Worm (Caenorhabditis elegans) whole organism, L4 larva: ENCODE measurements around the gene str-113.

Experiments
- F37D6.2 ChIP-seq: sonication (generic microtip); optimal IDR thresholded peaks from 2 replicates; lab custom pipeline; 2016; ENCODE audit warnings: mild to moderate bottlenecking, missing genetic modification characterization, missing compliant biosample characterization
- Y48G9A.11 ChIP-seq: fragments of 200-800 bp; sonication (Bioruptor generic); IDR thresholded peaks from 2 replicates; pipeline ENCODE4 v1.3.6; 2022; ENCODE audit warnings: missing genetic modification reagents, missing genetic modification characterization, missing compliant biosample characterization
- Y75B8A.6 ChIP-seq: fragments of 200-800 bp; sonication (Bioruptor generic); IDR thresholded peaks from 2 replicates; pipeline ENCODE4 v1.3.6; 2022; ENCODE audit warnings: missing genetic modification reagents, missing genetic modification characterization, missing compliant biosample characterization
- ZK546.5 ChIP-seq, 2 experiments: sonication (generic microtip); optimal IDR thresholded peaks; 2 replicates each; lab custom pipeline; 2017; ENCODE audit warnings: missing biosample characterization in 2 of 2, missing genetic modification characterization in 2 of 2
- aha-1 ChIP-seq: fragments of 150-350 bp; peaks from one replicate; lab custom pipeline; 2014; ENCODE audit warnings: missing biosample characterization, missing genetic modification characterization
- aly-2 ChIP-seq: sonication (generic microtip); optimal IDR thresholded peaks from 2 replicates; lab custom pipeline; 2018; ENCODE audit warnings: missing biosample characterization, missing genetic modification characterization
- ama-1 ChIP-seq: fragments of 150-350 bp; optimal IDR thresholded peaks from 2 replicates; lab custom pipeline; 2014; ENCODE audit warnings: inconsistent platforms, mixed read lengths
- arid-1 ChIP-seq: fragments of 200-800 bp; sonication (Bioruptor generic); conservative IDR thresholded peaks from 2 replicates; pipeline ENCODE4 v1.3.6; 2022; ENCODE audit warnings: missing genetic modification reagents, missing genetic modification characterization, missing compliant biosample characterization
- ceh-28 ChIP-seq: fragments of 150-350 bp; optimal IDR thresholded peaks from 2 replicates; lab custom pipeline; 2014; ENCODE audit warnings: missing biosample characterization, missing genetic modification reagents, missing genetic modification characterization
- cey-2 ChIP-seq: sonication (generic microtip); optimal IDR thresholded peaks from 3 replicates; lab custom pipeline; 2017; ENCODE audit warnings: missing genetic modification characterization, mild to moderate bottlenecking, missing compliant biosample characterization, antibody characterized with exemption, borderline replicate concordance; ENCODE audit not compliant: insufficient read depth
- ctbp-1 ChIP-seq: fragments of 200-800 bp; sonication (Bioruptor generic); IDR thresholded peaks from 2 replicates; pipeline ENCODE4 v1.3.6; 2022; ENCODE audit warnings: missing genetic modification reagents, missing genetic modification characterization, missing compliant biosample characterization
- dmd-6 ChIP-seq: fragments of 200-800 bp; sonication (Bioruptor generic); IDR thresholded peaks from 2 replicates; pipeline ENCODE4 v1.3.6; 2022; ENCODE audit warnings: missing genetic modification reagents, missing genetic modification characterization, missing compliant biosample characterization
- dmd-8 ChIP-seq: fragments of 200-800 bp; sonication (Bioruptor generic); IDR thresholded peaks from 2 replicates; pipeline ENCODE4 v1.3.6; 2022; ENCODE audit warnings: missing genetic modification characterization, missing compliant biosample characterization
- dve-1 ChIP-seq: sonication (generic microtip); optimal IDR thresholded peaks from 2 replicates; lab custom pipeline; 2017; ENCODE audit warnings: antibody characterized with exemption, mild to moderate bottlenecking, missing genetic modification characterization, missing compliant biosample characterization; ENCODE audit not compliant: insufficient read depth
- fkh-10 ChIP-seq: fragments of 150-350 bp; optimal IDR thresholded peaks from 2 replicates; lab custom pipeline; 2014; ENCODE audit warnings: missing biosample characterization, missing genetic modification reagents, missing genetic modification characterization
- hlh-30 ChIP-seq: sonication (generic microtip); optimal IDR thresholded peaks from 2 replicates; lab custom pipeline; 2017; ENCODE audit warnings: antibody characterized with exemption, mild to moderate bottlenecking, missing genetic modification characterization, missing compliant biosample characterization; ENCODE audit not compliant: insufficient read depth
- hmg-1.1 ChIP-seq: fragments of 200-800 bp; sonication (Bioruptor generic); IDR thresholded peaks from 2 replicates; pipeline ENCODE4 v1.3.6; 2022; ENCODE audit warnings: missing genetic modification reagents, missing genetic modification characterization, missing compliant biosample characterization
- lin-29 ChIP-seq: fragments of 200-800 bp; sonication (Bioruptor generic); IDR thresholded peaks from 2 replicates; pipeline ENCODE4 v1.3.6; 2022; ENCODE audit warnings: missing genetic modification reagents, missing genetic modification characterization, missing compliant biosample characterization
- lin-38 ChIP-seq: fragments of 200-800 bp; sonication (Bioruptor generic); IDR thresholded peaks from 2 replicates; pipeline ENCODE4 v1.3.6; 2022; ENCODE audit warnings: missing genetic modification reagents, missing genetic modification characterization, missing compliant biosample characterization
- lir-3 ChIP-seq: sonication (generic microtip); optimal IDR thresholded peaks from 2 replicates; lab custom pipeline; 2016; ENCODE audit warnings: mild to moderate bottlenecking, missing genetic modification characterization, missing compliant biosample characterization
- lsy-2 ChIP-seq, 2 experiments: fragments of 150-350 bp in 1 of 2; sonication (generic microtip) in 1 of 2; optimal IDR thresholded peaks; 2 replicates each; lab custom pipeline; 2014 to 2017; ENCODE audit warnings: missing biosample characterization in 2 of 2, missing genetic modification characterization in 2 of 2
- madf-9 ChIP-seq: fragments of 200-800 bp; sonication (Bioruptor generic); conservative IDR thresholded peaks from 2 replicates; pipeline ENCODE4 v1.3.6; 2022; ENCODE audit warnings: missing genetic modification reagents, missing genetic modification characterization, missing compliant biosample characterization
- mes-2 ChIP-seq: sonication (generic microtip); optimal IDR thresholded peaks from 2 replicates; lab custom pipeline; 2016; ENCODE audit warnings: missing genotype, mild to moderate bottlenecking, missing genetic modification characterization, missing compliant biosample characterization; ENCODE audit not compliant: poor library complexity, severe bottlenecking
- nhr-111 ChIP-seq: fragments of 200-800 bp; sonication (Bioruptor generic); optimal IDR thresholded peaks from 2 replicates; lab custom pipeline; 2018; ENCODE audit warnings: mild to moderate bottlenecking, missing genetic modification characterization, missing compliant biosample characterization
- nhr-77 ChIP-seq: fragments of 150-350 bp; optimal IDR thresholded peaks from 2 replicates; lab custom pipeline; 2014; ENCODE audit warnings: missing biosample characterization, missing genetic modification characterization
- rbr-2 ChIP-seq: sonication (generic microtip); optimal IDR thresholded peaks from 2 replicates; lab custom pipeline; 2016; ENCODE audit warnings: missing genotype, missing genetic modification characterization, missing compliant biosample characterization
- saeg-2 ChIP-seq: fragments of 200-800 bp; sonication (Bioruptor generic); IDR thresholded peaks from 2 replicates; pipeline ENCODE4 v1.3.6; 2022; ENCODE audit warnings: missing genetic modification reagents, missing genetic modification characterization, missing compliant biosample characterization
- snpc-1.2 ChIP-seq: fragments of 200-800 bp; sonication (Bioruptor generic); IDR thresholded peaks from 2 replicates; pipeline ENCODE4 v1.3.6; 2022; ENCODE audit warnings: missing genetic modification reagents, missing genetic modification characterization, missing compliant biosample characterization
- spr-3 ChIP-seq: fragments of 200-800 bp; sonication (Bioruptor generic); optimal IDR thresholded peaks from 2 replicates; lab custom pipeline; 2018; ENCODE audit warnings: mild to moderate bottlenecking, missing genetic modification characterization, missing compliant biosample characterization
- tag-97 ChIP-seq: fragments of 200-800 bp; sonication (Bioruptor generic); IDR thresholded peaks from 2 replicates; pipeline ENCODE4 v1.3.6; 2022; ENCODE audit warnings: missing genetic modification characterization, missing compliant biosample characterization
- unc-130 ChIP-seq: sonication (generic microtip); optimal IDR thresholded peaks from 2 replicates; lab custom pipeline; 2016; ENCODE audit warnings: missing genetic modification reagents, missing genetic modification characterization, missing compliant biosample characterization
- unc-62 ChIP-seq, 3 experiments: fragments of 150-350 bp in 1 of 3; sonication (generic microtip); optimal IDR thresholded peaks in 2 of 3; peaks in 1 of 3; 1 replicate in 1 of 3; 2 replicates in 2 of 3; lab custom pipeline; 2014 to 2017; ENCODE audit warnings: missing biosample characterization in 3 of 3, missing genetic modification characterization in 3 of 3, missing genetic modification reagents in 3 of 3, missing genotype in 1 of 3
- zfp-2 ChIP-seq: sonication (generic microtip); optimal IDR thresholded peaks from 2 replicates; lab custom pipeline; 2016; ENCODE audit warnings: mild to moderate bottlenecking, missing genetic modification characterization, missing compliant biosample characterization
- zip-11 ChIP-seq: fragments of 200-800 bp; sonication (Bioruptor generic); IDR thresholded peaks from 2 replicates; pipeline ENCODE4 v1.3.6; 2022; ENCODE audit warnings: missing genetic modification characterization, missing compliant biosample characterization

The str-113 gene

DNA sequence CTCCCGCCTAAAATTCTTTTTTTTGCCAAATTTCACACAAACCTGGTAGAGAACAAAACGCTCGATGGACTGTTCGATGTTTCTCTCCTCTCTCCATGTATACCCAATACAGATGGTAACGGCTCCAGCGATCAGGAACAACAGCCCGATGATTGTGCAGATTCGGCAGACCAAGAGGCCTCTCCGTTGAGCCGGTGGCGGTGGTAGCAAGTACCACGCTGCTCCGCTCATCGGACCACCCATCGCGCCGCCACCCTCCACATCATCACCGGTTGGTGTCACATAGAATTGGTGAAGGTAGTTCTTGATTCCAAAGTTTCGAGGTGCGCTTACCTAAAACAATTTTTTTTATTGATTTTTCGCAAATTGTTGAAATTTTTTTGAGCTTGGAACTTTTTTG lies 48.0 kb upstream of the str-113 start (continued):
- TF ChIP-seq ama-1 (lab: Kevin White, UChicago) (no peak), aha-1 (tag; lab: Kevin White, UChicago) (peak; percentile 41), lir-3 (tag; lab: Kevin White, UChicago) (no peak)

DNA sequence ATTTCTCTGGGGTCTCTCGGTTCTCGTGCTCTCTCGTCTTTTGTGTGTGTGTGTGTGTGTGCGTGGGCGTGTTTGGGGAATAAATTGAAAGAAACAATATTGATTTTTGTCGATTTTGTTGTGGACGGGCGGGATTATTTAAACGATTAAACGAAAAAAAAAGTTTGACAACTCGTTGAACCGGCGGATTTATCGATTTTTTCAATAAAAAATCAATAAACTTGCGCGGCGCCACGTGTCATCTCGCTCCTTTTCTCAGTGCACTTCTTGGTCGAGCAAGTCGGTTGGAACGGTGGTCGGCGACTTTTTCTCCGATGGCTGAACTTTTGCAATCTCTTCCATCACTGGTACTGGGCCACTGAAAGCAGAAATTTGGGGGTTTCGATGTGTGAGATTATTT lies 46.2 kb upstream of the str-113 start:
- TF ChIP-seq tag-97 (GFP tag; lab: Robert Waterston, UW) (no peak), lsy-2 (tag; optimal IDR thresholded peaks at IDR 0.05; lab: Kevin White, UChicago) (peak in 1 of 2 experiments; percentile 6), dmd-6 (GFP tag; lab: Robert Waterston, UW) (no peak), hlh-30 (tag; lab: Kevin White, UChicago) (no peak), Y75B8A.6 (GFP tag; lab: Robert Waterston, UW) (no peak), zfp-2 (tag; lab: Kevin White, UChicago) (no peak), dmd-8 (GFP tag; lab: Robert Waterston, UW) (no peak), cey-2 (no peak), ceh-28 (tag; lab: Kevin White, UChicago) (peak; percentile 57), unc-62 (GFP tag; optimal IDR thresholded peaks at IDR 0.05 in 1 of 2; lab: Kevin White, UChicago) (peak in 1 of 2 experiments; percentile 0), unc-62 (tag; optimal IDR thresholded peaks at IDR 0.05; lab: Kevin White, UChicago) (no peak), arid-1 (GFP tag; lab: Robert Waterston, UW) (no peak), hmg-1.1 (GFP tag; lab: Robert Waterston, UW) (0 out of 2 replicates have a peak, but pooled peaks have one; percentile 24), snpc-1.2 (GFP tag; lab: Robert Waterston, UW) (no peak), dve-1 (no peak), madf-9 (GFP tag; lab: Robert Waterston, UW) (no peak), ama-1 (lab: Kevin White, UChicago) (no peak), saeg-2 (no peak), Y48G9A.11 (GFP tag; lab: Robert Waterston, UW) (no peak), lin-29 (no peak), fkh-10 (no peak), unc-130 (GFP tag; lab: Kevin White, UChicago) (no peak), zip-11 (no peak)

DNA sequence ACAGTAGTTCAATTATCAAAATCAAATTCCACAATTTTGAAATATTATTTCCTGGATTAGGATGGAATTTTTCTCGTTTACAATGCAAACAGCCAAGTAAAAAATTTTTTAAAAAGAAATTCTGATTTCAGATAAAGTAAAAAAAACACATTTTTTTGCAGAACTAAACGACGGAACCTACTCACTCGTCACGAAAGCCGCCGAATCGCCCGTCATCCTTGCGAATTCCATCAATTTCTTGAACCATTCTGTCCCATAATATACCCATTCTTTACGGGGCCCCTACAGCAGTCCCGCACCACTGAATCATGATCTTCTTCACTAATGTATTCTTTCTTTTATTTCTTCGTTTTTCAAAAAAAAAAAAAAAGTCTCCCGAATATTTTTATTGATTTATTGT lies 45.4 kb upstream of the str-113 start:
- TF ChIP-seq aly-2 = no peak
- TF ChIP-seq F37D6.2 = peak; percentile 48
- TF ChIP-seq spr-3 (GFP tag; lab: Kevin White, UChicago) = peak; percentile 9
- peak; percentile 26; the same call in 1 of the 2 replicates for TF ChIP-seq arid-1 (GFP tag; lab: Robert Waterston, UW)
- TF ChIP-seq mes-2 (tag; lab: Kevin White, UChicago) = peak; percentile 17
- TF ChIP-seq hmg-1.1 (GFP tag; lab: Robert Waterston, UW) = 0 out of 2 replicates have a peak, but pooled peaks have one; percentile 10
- TF ChIP-seq lin-38 = 0 out of 2 replicates have a peak, but pooled peaks have one; percentile 3
- no peak for TF ChIP-seq ctbp-1 (GFP tag; lab: Robert Waterston, UW)
- peak; percentile 3 for TF ChIP-seq rbr-2 (tag; lab: Kevin White, UChicago)
- no peak for TF ChIP-seq dmd-6 (GFP tag; lab: Robert Waterston, UW)
- no peak for TF ChIP-seq nhr-77 (tag; lab: Kevin White, UChicago)
- no peak for TF ChIP-seq lir-3 (tag; lab: Kevin White, UChicago)
- no peak for TF ChIP-seq nhr-111 (GFP tag; lab: Kevin White, UChicago)

DNA sequence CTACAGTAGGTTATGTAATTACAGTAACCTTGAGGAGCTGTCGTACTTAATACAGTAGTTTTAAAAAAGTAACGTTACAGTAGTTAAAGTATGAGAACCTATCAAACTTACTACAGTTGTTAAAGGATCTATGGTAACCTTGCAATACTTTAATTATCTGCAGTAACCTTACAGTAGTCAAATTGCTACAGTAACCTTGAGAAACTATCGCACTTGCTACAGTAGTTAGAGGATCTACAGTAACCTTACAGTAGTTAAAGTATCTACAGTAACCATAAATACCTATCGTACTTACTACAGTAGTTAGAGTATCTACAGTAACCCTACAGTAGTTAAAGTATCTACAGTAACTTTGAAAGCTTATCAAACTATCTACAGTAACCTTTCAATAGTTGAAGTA lies 44.8 kb upstream of the str-113 start:
- TF ChIP-seq unc-62 (GFP tag; optimal IDR thresholded peaks at IDR 0.05 in 1 of 2; lab: Kevin White, UChicago) = peak in 1 of 2 experiments; percentile 91
- no peak for TF ChIP-seq unc-62 (tag; optimal IDR thresholded peaks at IDR 0.05; lab: Kevin White, UChicago)
- 0 out of 2 replicates have a peak, but pooled peaks have one; percentile 3 for TF ChIP-seq lin-38
- TF ChIP-seq ZK546.5 (tag; optimal IDR thresholded peaks at IDR 0.05; lab: Kevin White, UChicago) = no peak
